Fruit fly (Drosophila melanogaster) whole organism, embryonic: ENCODE results near the gene Or33b.

ENCODE experiments used
- Aef1 ChIP-seq: fragments of 200-800 bp; sonication (Bioruptor generic); IDR thresholded peaks from 3 replicates; pipeline ENCODE4 v1.3.6; 2022; ENCODE audit warnings: missing biosample characterization, missing genetic modification characterization
- Awh ChIP-seq: fragments of 200-800 bp; sonication (Bioruptor generic); IDR thresholded peaks from 2 replicates; pipeline ENCODE4, ENCODE4 v1.3.6; 2022; ENCODE audit warnings: missing biosample characterization, missing genetic modification characterization
- CG11093 ChIP-seq: fragments of 200-800 bp; sonication (Bioruptor generic); IDR thresholded peaks from 3 replicates; pipeline ENCODE4 v1.3.6; 2022; ENCODE audit warnings: missing biosample characterization, missing genetic modification characterization
- CG12769 ChIP-seq: fragments of 200-800 bp; sonication (Bioruptor generic); optimal IDR thresholded peaks from 2 replicates; lab custom pipeline; 2019; ENCODE audit warnings: missing biosample characterization, mild to moderate bottlenecking, missing genetic modification characterization, moderate library complexity
- CG13894 ChIP-seq: fragments of 200-800 bp; sonication (Bioruptor generic); optimal IDR thresholded peaks from 3 replicates; lab custom pipeline; 2018; ENCODE audit warnings: missing biosample characterization, mild to moderate bottlenecking, missing genetic modification characterization, moderate library complexity
- CG15269 ChIP-seq: fragments of 200-800 bp; sonication (Bioruptor generic); optimal IDR thresholded peaks from 2 replicates; lab custom pipeline; 2018; ENCODE audit warnings: missing biosample characterization, mild to moderate bottlenecking, missing genetic modification characterization, moderate library complexity
- CG15479 ChIP-seq: fragments of 200-800 bp; sonication (Bioruptor generic); optimal IDR thresholded peaks from 3 replicates; lab custom pipeline; 2019; ENCODE audit warnings: missing biosample characterization, mild to moderate bottlenecking, missing genetic modification characterization, moderate library complexity
- CG15514 ChIP-seq: fragments of 200-800 bp; sonication (Bioruptor generic); optimal IDR thresholded peaks from 3 replicates; lab custom pipeline; 2017; ENCODE audit warnings: missing biosample characterization, missing genetic modification characterization, mild to moderate bottlenecking, moderate library complexity, missing genetic modification reagents
- CG2199 ChIP-seq: fragments of 200-800 bp; sonication (Bioruptor generic); IDR thresholded peaks from 3 replicates; pipeline ENCODE4 v1.3.6; 2022; ENCODE audit warnings: missing biosample characterization, missing genetic modification characterization
- CG2678 ChIP-seq: fragments of 200-800 bp; sonication (Bioruptor generic); optimal IDR thresholded peaks from 3 replicates; lab custom pipeline; 2019; ENCODE audit warnings: missing biosample characterization, mild to moderate bottlenecking, missing genetic modification characterization, moderate library complexity
- CG2712 ChIP-seq: fragments of 200-800 bp; optimal IDR thresholded peaks from 3 replicates; lab custom pipeline; 2019; ENCODE audit warnings: missing biosample characterization, mild to moderate bottlenecking, missing genetic modification characterization, moderate library complexity
- CG2889 ChIP-seq: fragments of 200-800 bp; sonication (Bioruptor generic); IDR thresholded peaks from 3 replicates; pipeline ENCODE4 v1.3.6; 2022; ENCODE audit warnings: missing biosample characterization, missing genetic modification characterization
- CG32532 ChIP-seq: fragments of 200-800 bp; sonication (Bioruptor generic); IDR thresholded peaks from 2 replicates; pipeline ENCODE4 v1.3.6; 2022; ENCODE audit warnings: missing biosample characterization, missing genetic modification characterization
- CG32767 ChIP-seq: fragments of 200-800 bp; sonication (Bioruptor generic); IDR thresholded peaks from 2 replicates; pipeline ENCODE4 v1.3.6; 2022; ENCODE audit warnings: missing biosample characterization, missing genetic modification characterization
- CG32772 ChIP-seq: fragments of 200-800 bp; sonication (Bioruptor generic); IDR thresholded peaks from 2 replicates; pipeline ENCODE4 v1.3.6; 2022; ENCODE audit warnings: missing biosample characterization, missing genetic modification characterization
- CG4730 ChIP-seq: fragments of 200-800 bp; sonication (Bioruptor generic); IDR thresholded peaks from 2 replicates; pipeline ENCODE4 v1.3.6; 2022; ENCODE audit warnings: missing biosample characterization, missing genetic modification characterization
- CG6813 ChIP-seq: fragments of 200-800 bp; sonication (Bioruptor generic); optimal IDR thresholded peaks from 2 replicates; lab custom pipeline; 2017; ENCODE audit warnings: missing biosample characterization, missing genetic modification characterization, mild to moderate bottlenecking, moderate library complexity, missing genetic modification reagents
- Dll ChIP-seq: fragments of 200-800 bp; sonication (Bioruptor generic); IDR thresholded peaks from 4 replicates; pipeline ENCODE4 v1.3.6; 2022; ENCODE audit warnings: missing biosample characterization, missing genetic modification characterization; ENCODE audit not compliant: partially characterized antibody
- ERR ChIP-seq: fragments of 200-800 bp; sonication (Bioruptor generic); optimal IDR thresholded peaks from 2 replicates; lab custom pipeline; 2016; ENCODE audit warnings: missing biosample characterization, missing genetic modification characterization
- Med ChIP-seq: fragments of 200-800 bp; sonication (Bioruptor generic); peaks from one replicate; lab custom pipeline; 2016; ENCODE audit warnings: missing biosample characterization, missing genetic modification characterization, mild to moderate bottlenecking, inconsistent platforms, moderate library complexity
- Neu2 ChIP-seq: fragments of 200-800 bp; sonication (Bioruptor generic); optimal IDR thresholded peaks from 3 replicates; lab custom pipeline; 2016; ENCODE audit warnings: missing biosample characterization, missing genetic modification characterization, borderline replicate concordance
- Spps ChIP-seq: fragments of 200-800 bp; sonication (Bioruptor generic); optimal IDR thresholded peaks from 2 replicates; lab custom pipeline; 2018; ENCODE audit warnings: missing biosample characterization, mild to moderate bottlenecking, missing genetic modification characterization
- chinmo ChIP-seq: fragments of 200-800 bp; sonication (Bioruptor generic); IDR thresholded peaks from 4 replicates; pipeline ENCODE4 v1.3.6; 2022; ENCODE audit warnings: missing biosample characterization, missing genetic modification characterization; ENCODE audit not compliant: partially characterized antibody
- crp ChIP-seq, 2 experiments: fragments of 200-800 bp; sonication (Bioruptor generic); optimal IDR thresholded peaks; 2 replicates in 1 of 2; 3 replicates in 1 of 2; lab custom pipeline; 2017; ENCODE audit warnings: missing biosample characterization in 2 of 2, missing genetic modification characterization in 2 of 2, mild to moderate bottlenecking in 1 of 2, moderate library complexity in 1 of 2
- dmrt11E ChIP-seq: fragments of 200-800 bp; sonication (Bioruptor generic); optimal IDR thresholded peaks from 3 replicates; lab custom pipeline; 2018; ENCODE audit warnings: missing biosample characterization, mild to moderate bottlenecking, missing genetic modification characterization, moderate library complexity
- fu2 ChIP-seq: fragments of 200-800 bp; sonication (Bioruptor generic); optimal IDR thresholded peaks from 2 replicates; lab custom pipeline; 2016; ENCODE audit warnings: missing biosample characterization, missing genetic modification characterization
- grn ChIP-seq: fragments of 200-800 bp; sonication (Bioruptor generic); optimal IDR thresholded peaks from 3 replicates; lab custom pipeline; 2017; ENCODE audit warnings: missing biosample characterization, missing genetic modification characterization
- jing ChIP-seq: fragments of 200-800 bp; sonication (Bioruptor generic); optimal IDR thresholded peaks from 2 replicates; lab custom pipeline; 2018; ENCODE audit warnings: missing biosample characterization, mild to moderate bottlenecking, missing genetic modification characterization
- mld ChIP-seq: fragments of 200-800 bp; sonication (Bioruptor generic); IDR thresholded peaks from 3 replicates; pipeline ENCODE4 v1.3.6; 2022; ENCODE audit warnings: missing biosample characterization, missing genetic modification characterization; ENCODE audit not compliant: partially characterized antibody
- oc ChIP-seq: fragments of 200-800 bp; sonication (Bioruptor generic); optimal IDR thresholded peaks from 2 replicates; lab custom pipeline; 2018; ENCODE audit warnings: missing biosample characterization, mild to moderate bottlenecking, missing genetic modification characterization, moderate library complexity
- psq ChIP-seq: fragments of 200-800 bp; sonication (Bioruptor generic); optimal IDR thresholded peaks from 2 replicates; lab custom pipeline; 2017; ENCODE audit warnings: missing biosample characterization, missing genetic modification characterization
- repo ChIP-seq: fragments of 200-800 bp; sonication (Bioruptor generic); optimal IDR thresholded peaks from 2 replicates; lab custom pipeline; 2016; ENCODE audit warnings: missing biosample characterization, missing genetic modification characterization
- sd ChIP-seq: fragments of 200-800 bp; sonication (Bioruptor generic); optimal IDR thresholded peaks from 3 replicates; lab custom pipeline; 2018; ENCODE audit warnings: missing biosample characterization, mild to moderate bottlenecking, missing genetic modification characterization, moderate library complexity
- slou ChIP-seq: fragments of 200-800 bp; sonication (Bioruptor generic); optimal IDR thresholded peaks from 3 replicates; lab custom pipeline; 2016; ENCODE audit warnings: missing biosample characterization, missing genetic modification characterization
- slp2 ChIP-seq: fragments of 200-800 bp; sonication (Bioruptor generic); optimal IDR thresholded peaks from 2 replicates; lab custom pipeline; 2016; ENCODE audit warnings: missing biosample characterization, missing genetic modification characterization
- so ChIP-seq: fragments of 200-800 bp; sonication (Bioruptor generic); IDR thresholded peaks from 3 replicates; pipeline ENCODE4 v1.3.6; 2022; ENCODE audit warnings: missing biosample characterization, missing genetic modification characterization
- sqz ChIP-seq: fragments of 200-800 bp; sonication (Bioruptor generic); optimal IDR thresholded peaks from 3 replicates; lab custom pipeline; 2018; ENCODE audit warnings: missing biosample characterization, mild to moderate bottlenecking, missing genetic modification characterization
- sug ChIP-seq: fragments of 200-800 bp; optimal IDR thresholded peaks from 2 replicates; lab custom pipeline; 2019; ENCODE audit warnings: missing biosample characterization, mild to moderate bottlenecking, missing genetic modification characterization, moderate library complexity
- unc-4 ChIP-seq: fragments of 200-800 bp; sonication (Bioruptor generic); IDR thresholded peaks from 2 replicates; pipeline ENCODE4 v1.3.6; 2022; ENCODE audit warnings: missing biosample characterization, missing genetic modification characterization; ENCODE audit not compliant: partially characterized antibody
- zfh1 ChIP-seq: fragments of 200-800 bp; sonication (Bioruptor generic); IDR thresholded peaks from 3 replicates; pipeline ENCODE4 v1.3.6; 2022; ENCODE audit warnings: missing biosample characterization, missing genetic modification characterization

The Or33b gene

DNA sequence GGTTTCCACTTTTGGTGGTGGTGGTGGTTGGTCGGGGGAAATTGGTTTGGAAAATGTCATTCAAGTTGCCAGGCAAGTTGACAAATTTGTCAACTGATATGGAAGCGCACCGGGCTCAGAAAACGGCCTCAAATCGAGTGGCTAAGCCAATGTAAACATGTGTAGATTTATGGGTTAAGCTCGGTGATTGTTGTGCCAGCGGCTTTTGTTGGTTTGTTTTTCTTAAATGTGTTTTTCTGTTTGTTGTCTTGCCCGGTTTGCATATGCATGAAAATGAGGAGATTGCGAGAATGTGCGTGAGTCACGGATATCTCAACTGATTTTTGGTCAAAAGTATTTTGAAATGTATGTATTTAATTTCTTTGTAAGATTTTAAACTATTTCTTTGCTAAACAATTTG is 24.9 kb downstream of the Or33b start (continued):
- peak; percentile 50 for TF ChIP-seq CG6813 (GFP tag; lab: Kevin White, UChicago)
- no peak for TF ChIP-seq mld (GFP tag; lab: Robert Waterston, UW)
- TF ChIP-seq CG2678 (tag; lab: Kevin White, UChicago), result no peak
- TF ChIP-seq CG2199 (GFP tag; lab: Robert Waterston, UW), result peak; percentile 51; the same call in 1 of the 3 replicates
- TF ChIP-seq unc-4 (GFP tag; lab: Robert Waterston, UW), result no peak
- TF ChIP-seq CG32767 (GFP tag; lab: Robert Waterston, UW), result no peak
- TF ChIP-seq repo (GFP tag; lab: Kevin White, UChicago), result no peak

dm6 chr2L:11963422-11964322 is 27.7 kb downstream of the Or33b start:
- TF ChIP-seq CG15479 (GFP tag; lab: Kevin White, UChicago), result no peak
- TF ChIP-seq so (GFP tag; lab: Robert Waterston, UW), result no peak
- peak; percentile 0 for TF ChIP-seq grn
- no peak for TF ChIP-seq zfh1 (GFP tag; lab: Robert Waterston, UW)
- no peak for TF ChIP-seq Spps (tag; lab: Kevin White, UChicago)
- TF ChIP-seq mld (GFP tag; lab: Robert Waterston, UW), result no peak
- no peak for TF ChIP-seq CG2889 (GFP tag; lab: Robert Waterston, UW)
- peak; percentile 39 for TF ChIP-seq oc
- TF ChIP-seq dmrt11E (tag; lab: Kevin White, UChicago), result no peak
- TF ChIP-seq sug (tag; lab: Kevin White, UChicago), result no peak
- TF ChIP-seq Dll (GFP tag; lab: Robert Waterston, UW), result no peak
- peak; percentile 42 for TF ChIP-seq CG12769 (tag; lab: Kevin White, UChicago)
- TF ChIP-seq CG2712 (tag; lab: Kevin White, UChicago), result no peak
- TF ChIP-seq slp2 (GFP tag; lab: Kevin White, UChicago), result no peak
- TF ChIP-seq fu2 (GFP tag; lab: Kevin White, UChicago), result no peak
- no peak for TF ChIP-seq ERR (GFP tag; lab: Kevin White, UChicago)
- peak; percentile 71 for TF ChIP-seq Awh (GFP tag; lab: Robert Waterston, UW)
- TF ChIP-seq CG32532, result no peak
- TF ChIP-seq jing, result no peak
- no peak for TF ChIP-seq CG11093 (GFP tag; lab: Robert Waterston, UW)
- TF ChIP-seq sqz, result peak; percentile 15
- TF ChIP-seq CG32772 (GFP tag; lab: Robert Waterston, UW), result no peak
- TF ChIP-seq Aef1 (GFP tag; lab: Robert Waterston, UW), result no peak
- TF ChIP-seq CG4730 (GFP tag; lab: Robert Waterston, UW), result no peak
- no peak for TF ChIP-seq psq (GFP tag; lab: Kevin White, UChicago)
- TF ChIP-seq sd (tag; lab: Kevin White, UChicago), result peak; percentile 5
- no peak for TF ChIP-seq slou (GFP tag; lab: Kevin White, UChicago)
- no peak for TF ChIP-seq crp (GFP tag; optimal IDR thresholded peaks at IDR 0.05; lab: Kevin White, UChicago)
- no peak for TF ChIP-seq CG15514 (GFP tag; lab: Kevin White, UChicago)
- peak; percentile 51 for TF ChIP-seq CG13894 (tag; lab: Kevin White, UChicago)
- peak; percentile 73 for TF ChIP-seq CG15269 (tag; lab: Kevin White, UChicago)
- TF ChIP-seq Neu2 (GFP tag; lab: Kevin White, UChicago), result no peak
- peak; percentile 53 for TF ChIP-seq Med (GFP tag; lab: Kevin White, UChicago)
- TF ChIP-seq chinmo (GFP tag; lab: Robert Waterston, UW), result 0 out of 4 replicates have a peak, but pooled peaks have one; percentile 39
- TF ChIP-seq, all 482 proteins: peak for 10
